Fruit fly (Drosophila melanogaster) whole organism, embryonic: ENCODE measurements around the gene Atx-1.

ENCODE experiments used
- Antp ChIP-seq: fragments of 200-800 bp; sonication (Bioruptor generic); optimal IDR thresholded peaks from 3 replicates; lab custom pipeline; 2016; ENCODE audit warnings: missing biosample characterization, missing genetic modification characterization
- CG10147 ChIP-seq: fragments of 200-800 bp; sonication (Bioruptor generic); optimal IDR thresholded peaks from 2 replicates; lab custom pipeline; 2019; ENCODE audit warnings: missing biosample characterization, mild to moderate bottlenecking, missing genetic modification characterization, moderate library complexity
- CG11723 ChIP-seq: fragments of 200-800 bp; sonication (Bioruptor generic); optimal IDR thresholded peaks from 2 replicates; lab custom pipeline; 2017; ENCODE audit warnings: missing biosample characterization, mild to moderate bottlenecking, missing genetic modification characterization
- CG12071 ChIP-seq: fragments of 200-800 bp; sonication (Bioruptor generic); optimal IDR thresholded peaks from 3 replicates; lab custom pipeline; 2018; ENCODE audit warnings: missing biosample characterization, mild to moderate bottlenecking, missing genetic modification characterization
- CG13123 ChIP-seq: fragments of 200-800 bp; sonication (Bioruptor generic); optimal IDR thresholded peaks from 2 replicates; lab custom pipeline; 2016; ENCODE audit warnings: missing biosample characterization, missing genetic modification characterization
- CG13894 ChIP-seq: fragments of 200-800 bp; sonication (Bioruptor generic); optimal IDR thresholded peaks from 3 replicates; lab custom pipeline; 2018; ENCODE audit warnings: missing biosample characterization, mild to moderate bottlenecking, missing genetic modification characterization, moderate library complexity
- CG17385 ChIP-seq: fragments of 200-800 bp; sonication (Bioruptor generic); optimal IDR thresholded peaks from 3 replicates; lab custom pipeline; 2018; ENCODE audit warnings: missing biosample characterization, mild to moderate bottlenecking, missing genetic modification characterization
- CG17568 ChIP-seq: fragments of 200-800 bp; sonication (Bioruptor generic); optimal IDR thresholded peaks from 2 replicates; lab custom pipeline; 2018; ENCODE audit warnings: missing biosample characterization, mild to moderate bottlenecking, missing genetic modification characterization, moderate library complexity
- CG2202 ChIP-seq: fragments of 200-800 bp; sonication (Bioruptor generic); optimal IDR thresholded peaks from 2 replicates; lab custom pipeline; 2018; ENCODE audit warnings: missing biosample characterization, mild to moderate bottlenecking, missing genetic modification characterization
- CG33213 ChIP-seq: fragments of 200-800 bp; sonication (Bioruptor generic); optimal IDR thresholded peaks from 3 replicates; lab custom pipeline; 2016; ENCODE audit warnings: missing biosample characterization, missing genetic modification characterization
- CG43689 ChIP-seq: fragments of 200-800 bp; sonication (Bioruptor generic); IDR thresholded peaks from 2 replicates; pipeline ENCODE4 v1.3.6; 2022; ENCODE audit warnings: missing biosample characterization, missing genetic modification characterization
- CG6689 ChIP-seq: fragments of 200-800 bp; sonication (Bioruptor generic); IDR thresholded peaks from 2 replicates; pipeline ENCODE4 v1.3.6; 2022; ENCODE audit warnings: missing biosample characterization, missing genetic modification characterization
- CG7745 ChIP-seq: fragments of 200-800 bp; sonication (Bioruptor generic); optimal IDR thresholded peaks from 2 replicates; lab custom pipeline; 2018; ENCODE audit warnings: missing biosample characterization, mild to moderate bottlenecking, missing genetic modification characterization, moderate library complexity
- CG8359 ChIP-seq: fragments of 200-800 bp; sonication (Bioruptor generic); optimal IDR thresholded peaks from 2 replicates; lab custom pipeline; 2017; ENCODE audit warnings: missing biosample characterization, mild to moderate bottlenecking, missing genetic modification characterization, borderline replicate concordance
- CG8478 ChIP-seq: fragments of >200 bp; optimal IDR thresholded peaks from 2 replicates; lab custom pipeline; 2018
- CG9876 ChIP-seq: fragments of 200-800 bp; sonication (Bioruptor generic); optimal IDR thresholded peaks from 2 replicates; lab custom pipeline; 2016; ENCODE audit warnings: missing biosample characterization, missing genetic modification characterization
- D ChIP-seq, 2 experiments: fragments of 200-800 bp in 1 of 2; fragments of >200 bp in 1 of 2; sonication (Bioruptor generic) in 1 of 2; optimal IDR thresholded peaks; 2 replicates in 1 of 2; 3 replicates in 1 of 2; lab custom pipeline; 2017; ENCODE audit warnings: mild to moderate bottlenecking in 1 of 2, missing biosample characterization in 1 of 2, missing genetic modification characterization in 1 of 2, missing genetic modification reagents in 1 of 2
- Dp ChIP-seq: fragments of 200-800 bp; sonication (Bioruptor generic); optimal IDR thresholded peaks from 2 replicates; lab custom pipeline; 2018; ENCODE audit warnings: missing biosample characterization, mild to moderate bottlenecking, missing genetic modification characterization, moderate library complexity
- Fer3 ChIP-seq: fragments of 200-800 bp; sonication (Bioruptor generic); optimal IDR thresholded peaks from 2 replicates; lab custom pipeline; 2018; ENCODE audit warnings: missing biosample characterization, mild to moderate bottlenecking, missing genetic modification characterization, moderate library complexity
- Gsc ChIP-seq: fragments of 200-800 bp; sonication (Bioruptor generic); IDR thresholded peaks from 2 replicates; pipeline ENCODE4 v1.3.6; 2022; ENCODE audit warnings: missing biosample characterization, missing genetic modification characterization
- HLH3B ChIP-seq: fragments of 200-800 bp; sonication (Bioruptor generic); IDR thresholded peaks from 2 replicates; pipeline ENCODE4 v1.3.6; 2022; ENCODE audit warnings: missing biosample characterization, missing genetic modification characterization
- HLH4C ChIP-seq: fragments of 200-800 bp; sonication (Bioruptor generic); IDR thresholded peaks from 3 replicates; pipeline ENCODE4 v1.3.6; 2022; ENCODE audit warnings: missing biosample characterization, missing genetic modification characterization; ENCODE audit not compliant: partially characterized antibody
- Hey ChIP-seq: fragments of 200-800 bp; sonication (Bioruptor generic); optimal IDR thresholded peaks from 3 replicates; lab custom pipeline; 2018; ENCODE audit warnings: missing biosample characterization, mild to moderate bottlenecking, missing genetic modification characterization
- Hr39 ChIP-seq: fragments of >200 bp; optimal IDR thresholded peaks from 2 replicates; lab custom pipeline; 2017
- Hsf ChIP-seq: fragments of 200-800 bp; sonication (Bioruptor generic); optimal IDR thresholded peaks from 3 replicates; lab custom pipeline; 2016; ENCODE audit warnings: missing biosample characterization, missing genetic modification characterization
- Jarid2 ChIP-seq: fragments of 200-800 bp; sonication (Bioruptor generic); optimal IDR thresholded peaks from 3 replicates; lab custom pipeline; 2017; ENCODE audit warnings: mild to moderate bottlenecking, missing biosample characterization, missing genetic modification reagents, missing genetic modification characterization
- Med ChIP-seq: fragments of 200-800 bp; sonication (Bioruptor generic); peaks from one replicate; lab custom pipeline; 2016; ENCODE audit warnings: missing biosample characterization, missing genetic modification characterization, mild to moderate bottlenecking, inconsistent platforms, moderate library complexity
- NC2β ChIP-seq: fragments of 200-800 bp; sonication (Bioruptor generic); optimal IDR thresholded peaks from 2 replicates; lab custom pipeline; 2016; ENCODE audit warnings: missing biosample characterization, missing genetic modification characterization
- NK7.1 ChIP-seq: fragments of 200-800 bp; sonication (Bioruptor generic); optimal IDR thresholded peaks from 3 replicates; lab custom pipeline; 2016; ENCODE audit warnings: missing biosample characterization, missing genetic modification characterization
- Nf-YA ChIP-seq: fragments of 200-800 bp; sonication (Bioruptor generic); IDR thresholded peaks from 2 replicates; pipeline ENCODE4 v1.3.6; 2022; ENCODE audit warnings: missing biosample characterization, missing genetic modification characterization
- Nf-YB ChIP-seq: fragments of 200-800 bp; sonication (Bioruptor generic); optimal IDR thresholded peaks from 3 replicates; lab custom pipeline; 2019; ENCODE audit warnings: missing biosample characterization, mild to moderate bottlenecking, missing genetic modification characterization, moderate library complexity
- Sox102F ChIP-seq: fragments of 200-800 bp; sonication (Bioruptor generic); optimal IDR thresholded peaks from 2 replicates; lab custom pipeline; 2018; ENCODE audit warnings: missing biosample characterization, mild to moderate bottlenecking, missing genetic modification characterization, moderate library complexity
- Sry-β ChIP-seq: fragments of 200-800 bp; sonication (Bioruptor generic); optimal IDR thresholded peaks from 2 replicates; lab custom pipeline; 2018; ENCODE audit warnings: missing biosample characterization, mild to moderate bottlenecking, missing genetic modification characterization, moderate library complexity
- Ssrp ChIP-seq: fragments of 200-800 bp; sonication (Bioruptor generic); optimal IDR thresholded peaks from 2 replicates; lab custom pipeline; 2018; ENCODE audit warnings: missing biosample characterization, mild to moderate bottlenecking, missing genetic modification characterization, moderate library complexity
- Vsx1 ChIP-seq: fragments of 200-800 bp; sonication (Bioruptor generic); optimal IDR thresholded peaks from 2 replicates; lab custom pipeline; 2017; ENCODE audit warnings: missing biosample characterization, mild to moderate bottlenecking, missing genetic modification characterization, missing genetic modification reagents
- ac ChIP-seq: fragments of 200-800 bp; sonication (Bioruptor generic); optimal IDR thresholded peaks from 3 replicates; lab custom pipeline; 2017; ENCODE audit warnings: missing biosample characterization, mild to moderate bottlenecking, missing genetic modification characterization
- bbx ChIP-seq: fragments of 200-800 bp; sonication (Bioruptor generic); IDR thresholded peaks from 2 replicates; pipeline ENCODE4 v1.3.6; 2022; ENCODE audit warnings: missing biosample characterization, missing genetic modification characterization; ENCODE audit not compliant: partially characterized antibody
- br ChIP-seq: fragments of >200 bp; optimal IDR thresholded peaks from 2 replicates; lab custom pipeline; 2017
- cato ChIP-seq: fragments of 200-800 bp; sonication (Bioruptor generic); optimal IDR thresholded peaks from 2 replicates; lab custom pipeline; 2016; ENCODE audit warnings: missing biosample characterization, missing genetic modification characterization, borderline replicate concordance
- chm ChIP-seq: fragments of 200-800 bp; sonication (Bioruptor generic); IDR thresholded peaks from 2 replicates; pipeline ENCODE4 v1.3.6; 2022; ENCODE audit warnings: missing biosample characterization, missing genetic modification characterization
- crc ChIP-seq: fragments of 200-800 bp; sonication (Bioruptor generic); optimal IDR thresholded peaks from 2 replicates; lab custom pipeline; 2016; ENCODE audit warnings: missing biosample characterization, missing genetic modification characterization
- dimm ChIP-seq: fragments of 200-800 bp; sonication (Bioruptor generic); IDR thresholded peaks from 2 replicates; pipeline ENCODE4 v1.3.6; 2022; ENCODE audit warnings: missing biosample characterization, missing genetic modification characterization
- fd96Cb ChIP-seq: fragments of 200-800 bp; sonication (Bioruptor generic); optimal IDR thresholded peaks from 2 replicates; lab custom pipeline; 2018; ENCODE audit warnings: missing biosample characterization, mild to moderate bottlenecking, missing genetic modification characterization, moderate library complexity
- grau ChIP-seq: fragments of 200-800 bp; optimal IDR thresholded peaks from 3 replicates; lab custom pipeline; 2019; ENCODE audit warnings: missing biosample characterization, mild to moderate bottlenecking, missing genetic modification characterization, moderate library complexity
- otp ChIP-seq: fragments of 200-800 bp; sonication (Bioruptor generic); IDR thresholded peaks from 3 replicates; pipeline ENCODE4, ENCODE4 v1.3.6; 2022; ENCODE audit warnings: missing biosample characterization, missing genetic modification characterization
- sc ChIP-seq, 3 experiments: fragments of >200 bp in 2 of 3; fragments of 200-800 bp in 1 of 3; sonication (Bioruptor generic) in 1 of 3; optimal IDR thresholded peaks; 2 replicates in 2 of 3; 3 replicates in 1 of 3; lab custom pipeline; 2017; ENCODE audit warnings: mild to moderate bottlenecking in 1 of 3, missing biosample characterization in 1 of 3, missing genetic modification characterization in 1 of 3, missing genetic modification reagents in 1 of 3
- wdn ChIP-seq: fragments of 200-800 bp; sonication (Bioruptor generic); IDR thresholded peaks from 2 replicates; pipeline ENCODE4 v1.3.6; 2022; ENCODE audit warnings: missing biosample characterization, missing genetic modification characterization
- z ChIP-seq: fragments of 200-800 bp; sonication (Bioruptor generic); IDR thresholded peaks from 3 replicates; pipeline ENCODE4 v1.3.6; 2022; ENCODE audit warnings: missing biosample characterization, missing genetic modification characterization

Gene Atx-1

dm6 chrX:6867175-6868023 lies 44.4 kb downstream of the Atx-1 start, which contains the start of gene CG14434 (continued):
- TF ChIP-seq CG2202 (tag; lab: Kevin White, UChicago) (peak; percentile 70), CG6689 (GFP tag; lab: Robert Waterston, UW) (peak; percentile 72), Med (GFP tag; lab: Kevin White, UChicago) (peak; percentile 66), crc (GFP tag; lab: Kevin White, UChicago) (peak; percentile 57), CG7745 (no peak), CG13894 (tag; lab: Kevin White, UChicago) (peak; percentile 76), Hsf (peak; percentile 74), CG8478 (no peak), CG17568 (peak; percentile 31), Hr39 (lab: Kevin White, UChicago) (no peak), CG9876 (GFP tag; lab: Kevin White, UChicago) (no peak), Dp (GFP tag; lab: Kevin White, UChicago) (no peak), grau (tag; lab: Kevin White, UChicago) (peak; percentile 82), dimm (GFP tag; lab: Robert Waterston, UW) (no peak), Hey (tag; lab: Kevin White, UChicago) (no peak), Jarid2 (GFP tag; lab: Kevin White, UChicago) (peak; percentile 55), CG10147 (GFP tag; lab: Kevin White, UChicago) (peak; percentile 67), Antp (GFP tag; lab: Kevin White, UChicago) (peak; percentile 26), sc (optimal IDR thresholded peaks at IDR 0.05; lab: Kevin White, UChicago) (no peak), sc (GFP tag; optimal IDR thresholded peaks at IDR 0.05; lab: Kevin White, UChicago) (peak; percentile 87), D (optimal IDR thresholded peaks at IDR 0.05; lab: Kevin White, UChicago) (no peak), D (GFP tag; optimal IDR thresholded peaks at IDR 0.05; lab: Kevin White, UChicago) (peak; percentile 92), NC2β (GFP tag; lab: Kevin White, UChicago) (peak; percentile 55), Fer3 (tag; lab: Kevin White, UChicago) (peak; percentile 53), cato (GFP tag; lab: Kevin White, UChicago) (peak; percentile 71), z (GFP tag; lab: Robert Waterston, UW) (no peak), Sry-β (GFP tag; lab: Kevin White, UChicago) (peak; percentile 42), CG13123 (GFP tag; lab: Kevin White, UChicago) (peak; percentile 30), fd96Cb (tag; lab: Kevin White, UChicago) (peak; percentile 86), otp (GFP tag; lab: Robert Waterston, UW) (no peak), wdn (GFP tag; lab: Robert Waterston, UW) (no peak), CG12071 (GFP tag; lab: Kevin White, UChicago) (no peak), Nf-YB (GFP tag; lab: Kevin White, UChicago) (peak; percentile 73), CG17385 (GFP tag; lab: Kevin White, UChicago) (peak; percentile 83), Sox102F (GFP tag; lab: Kevin White, UChicago) (peak; percentile 81), HLH4C (no peak), CG8359 (peak; percentile 26), br (no peak), Gsc (GFP tag; lab: Robert Waterston, UW) (no peak), HLH3B (GFP tag; lab: Robert Waterston, UW) (peak; percentile 30; the same call in 1 of the 2 replicates), CG43689 (GFP tag; lab: Robert Waterston, UW) (peak; percentile 40; the same call in 1 of the 2 replicates), CG33213 (GFP tag; lab: Kevin White, UChicago) (peak; percentile 28), Ssrp (tag; lab: Kevin White, UChicago) (peak; percentile 88), CG11723 (GFP tag; lab: Kevin White, UChicago) (peak; percentile 85), chm (no peak; the same call in 1 of the 2 replicates), NK7.1 (GFP tag; lab: Kevin White, UChicago) (peak; percentile 58), ac (GFP tag; lab: Kevin White, UChicago) (no peak), Nf-YA (GFP tag; lab: Robert Waterston, UW) (0 out of 2 replicates have a peak, but pooled peaks have one; percentile 24), bbx (GFP tag; lab: Robert Waterston, UW) (peak; percentile 49), Vsx1 (GFP tag; lab: Kevin White, UChicago) (peak; percentile 65)
